Fruit fly (Drosophila melanogaster) whole organism, embryonic: ENCODE results near the gene rdhB.
A peak's percentile ranks its signal among the peaks of the same experiment; 100 is the strongest.

Experiments
- Atf6 ChIP-seq: fragments of 200-800 bp; sonication (Bioruptor generic); IDR thresholded peaks from 2 replicates; pipeline ENCODE4 v1.3.6; 2022; ENCODE audit warnings: missing biosample characterization, missing genetic modification characterization
- CG11695 ChIP-seq: fragments of 200-800 bp; sonication (Bioruptor generic); IDR thresholded peaks from 3 replicates; pipeline ENCODE4 v1.3.6; 2022; ENCODE audit warnings: missing biosample characterization, missing genetic modification characterization
- CG1233 ChIP-seq: fragments of 200-800 bp; sonication (Bioruptor generic); optimal IDR thresholded peaks from 4 replicates; lab custom pipeline; 2018; ENCODE audit warnings: missing biosample characterization, mild to moderate bottlenecking, missing genetic modification characterization
- CG13624 ChIP-seq: fragments of 200-800 bp; sonication (Bioruptor generic); optimal IDR thresholded peaks from 2 replicates; lab custom pipeline; 2016; ENCODE audit warnings: missing biosample characterization, missing genetic modification characterization
- CG15073 ChIP-seq: fragments of 200-800 bp; sonication (Bioruptor generic); optimal IDR thresholded peaks from 2 replicates; lab custom pipeline; 2016; ENCODE audit warnings: missing biosample characterization, missing genetic modification characterization
- CG17359 ChIP-seq: fragments of 200-800 bp; sonication (Bioruptor generic); optimal IDR thresholded peaks from 3 replicates; lab custom pipeline; 2018; ENCODE audit warnings: missing biosample characterization, mild to moderate bottlenecking, missing genetic modification characterization, moderate library complexity
- CG17802 ChIP-seq: fragments of 200-800 bp; sonication (Bioruptor generic); optimal IDR thresholded peaks from 2 replicates; lab custom pipeline; 2018; ENCODE audit warnings: missing biosample characterization, mild to moderate bottlenecking, missing genetic modification characterization, moderate library complexity
- CG2116 ChIP-seq: fragments of 200-800 bp; sonication (Bioruptor generic); optimal IDR thresholded peaks from 3 replicates; lab custom pipeline; 2018; ENCODE audit warnings: missing biosample characterization, mild to moderate bottlenecking, missing genetic modification characterization
- CG2889 ChIP-seq: fragments of 200-800 bp; sonication (Bioruptor generic); IDR thresholded peaks from 3 replicates; pipeline ENCODE4 v1.3.6; 2022; ENCODE audit warnings: missing biosample characterization, missing genetic modification characterization
- CG31224 ChIP-seq: fragments of 200-800 bp; sonication (Bioruptor generic); IDR thresholded peaks from 2 replicates; pipeline ENCODE4 v1.3.6; 2022; ENCODE audit warnings: missing biosample characterization, missing genetic modification characterization
- CG32772 ChIP-seq: fragments of 200-800 bp; sonication (Bioruptor generic); IDR thresholded peaks from 2 replicates; pipeline ENCODE4 v1.3.6; 2022; ENCODE audit warnings: missing biosample characterization, missing genetic modification characterization
- CG3838 ChIP-seq: fragments of 200-800 bp; sonication (Bioruptor generic); optimal IDR thresholded peaks from 3 replicates; lab custom pipeline; 2016; ENCODE audit warnings: missing biosample characterization, missing genetic modification characterization
- CG3995 ChIP-seq: fragments of 200-800 bp; sonication (Bioruptor generic); optimal IDR thresholded peaks from 3 replicates; lab custom pipeline; 2016; ENCODE audit warnings: missing biosample characterization, missing genetic modification characterization
- CG4360 ChIP-seq: fragments of 200-800 bp; sonication (Bioruptor generic); IDR thresholded peaks from 2 replicates; pipeline ENCODE4 v1.3.6; 2022; ENCODE audit warnings: missing biosample characterization, missing genetic modification characterization
- CG4424 ChIP-seq: fragments of 200-800 bp; sonication (Bioruptor generic); optimal IDR thresholded peaks from 3 replicates; lab custom pipeline; 2016; ENCODE audit warnings: missing biosample characterization, missing genetic modification characterization
- CG4617 ChIP-seq: fragments of 200-800 bp; sonication (Bioruptor generic); optimal IDR thresholded peaks from 3 replicates; lab custom pipeline; 2016; ENCODE audit warnings: missing biosample characterization, missing genetic modification characterization, borderline replicate concordance
- CG6683 ChIP-seq: fragments of 200-800 bp; sonication (Bioruptor generic); optimal IDR thresholded peaks from 2 replicates; lab custom pipeline; 2017; ENCODE audit warnings: missing biosample characterization, mild to moderate bottlenecking, missing genetic modification characterization, missing genetic modification reagents
- CG9609 ChIP-seq: fragments of 200-800 bp; sonication (Bioruptor generic); optimal IDR thresholded peaks from 3 replicates; lab custom pipeline; 2016; ENCODE audit warnings: missing biosample characterization, missing genetic modification characterization
- CG9932 ChIP-seq: fragments of 200-800 bp; sonication (Bioruptor generic); IDR thresholded peaks from 2 replicates; pipeline ENCODE4 v1.3.6; 2022; ENCODE audit warnings: missing biosample characterization, missing genetic modification characterization
- D ChIP-seq, 2 experiments: fragments of 200-800 bp in 1 of 2; fragments of >200 bp in 1 of 2; sonication (Bioruptor generic) in 1 of 2; optimal IDR thresholded peaks; 2 replicates in 1 of 2; 3 replicates in 1 of 2; lab custom pipeline; 2017; ENCODE audit warnings: mild to moderate bottlenecking in 1 of 2, missing biosample characterization in 1 of 2, missing genetic modification characterization in 1 of 2, missing genetic modification reagents in 1 of 2
- Hr39 ChIP-seq: fragments of >200 bp; optimal IDR thresholded peaks from 2 replicates; lab custom pipeline; 2017
- Jarid2 ChIP-seq: fragments of 200-800 bp; sonication (Bioruptor generic); optimal IDR thresholded peaks from 3 replicates; lab custom pipeline; 2017; ENCODE audit warnings: mild to moderate bottlenecking, missing biosample characterization, missing genetic modification reagents, missing genetic modification characterization
- MESR4 ChIP-seq: fragments of 200-800 bp; sonication (Bioruptor generic); optimal IDR thresholded peaks from 2 replicates; lab custom pipeline; 2018; ENCODE audit warnings: missing biosample characterization, mild to moderate bottlenecking, missing genetic modification characterization, moderate library complexity
- Meics ChIP-seq: fragments of 200-800 bp; sonication (Bioruptor generic); optimal IDR thresholded peaks from 2 replicates; lab custom pipeline; 2017; ENCODE audit warnings: missing biosample characterization, mild to moderate bottlenecking, missing genetic modification characterization
- NC2β ChIP-seq: fragments of 200-800 bp; sonication (Bioruptor generic); optimal IDR thresholded peaks from 2 replicates; lab custom pipeline; 2016; ENCODE audit warnings: missing biosample characterization, missing genetic modification characterization
- Sox102F ChIP-seq: fragments of 200-800 bp; sonication (Bioruptor generic); optimal IDR thresholded peaks from 2 replicates; lab custom pipeline; 2018; ENCODE audit warnings: missing biosample characterization, mild to moderate bottlenecking, missing genetic modification characterization, moderate library complexity
- Sry-β ChIP-seq: fragments of 200-800 bp; sonication (Bioruptor generic); optimal IDR thresholded peaks from 2 replicates; lab custom pipeline; 2018; ENCODE audit warnings: missing biosample characterization, mild to moderate bottlenecking, missing genetic modification characterization, moderate library complexity
- Sry-δ ChIP-seq: fragments of 200-800 bp; sonication (Bioruptor generic); optimal IDR thresholded peaks from 2 replicates; lab custom pipeline; 2016; ENCODE audit warnings: missing biosample characterization, missing genetic modification characterization
- Stat92E ChIP-seq, 3 experiments: fragments of >200 bp in 2 of 3; fragments of 200-800 bp in 1 of 3; sonication (Bioruptor generic) in 1 of 3; optimal IDR thresholded peaks; 2 replicates each; lab custom pipeline; 2017 to 2019; ENCODE audit warnings: missing biosample characterization in 3 of 3, missing genetic modification characterization in 3 of 3, mild to moderate bottlenecking in 1 of 3, moderate library complexity in 1 of 3
- ara ChIP-seq: fragments of 200-800 bp; sonication (Bioruptor generic); IDR thresholded peaks from 2 replicates; pipeline ENCODE4 v1.3.6; 2022; ENCODE audit warnings: missing biosample characterization, missing genetic modification characterization
- cad ChIP-seq: fragments of >200 bp; optimal IDR thresholded peaks from 2 replicates; lab custom pipeline; 2017; ENCODE audit warnings: missing biosample characterization, missing genetic modification characterization
- corto ChIP-seq: fragments of 200-800 bp; sonication (Bioruptor generic); optimal IDR thresholded peaks from 2 replicates; lab custom pipeline; 2016; ENCODE audit warnings: missing biosample characterization, mild to moderate bottlenecking, missing genetic modification characterization, moderate library complexity
- crol ChIP-seq: fragments of 200-800 bp; sonication (Bioruptor generic); IDR thresholded peaks from 2 replicates; pipeline ENCODE4 v1.3.6; 2022; ENCODE audit warnings: missing biosample characterization, missing genetic modification characterization
- dmrt99B ChIP-seq: fragments of 200-800 bp; sonication (Bioruptor generic); optimal IDR thresholded peaks from 2 replicates; lab custom pipeline; 2018; ENCODE audit warnings: missing biosample characterization, mild to moderate bottlenecking, missing genetic modification characterization, moderate library complexity
- gcm2 ChIP-seq: fragments of 200-800 bp; sonication (Bioruptor generic); optimal IDR thresholded peaks from 2 replicates; lab custom pipeline; 2016; ENCODE audit warnings: missing biosample characterization, missing genetic modification characterization
- gro ChIP-seq: fragments of 200-800 bp; sonication (Bioruptor generic); optimal IDR thresholded peaks from 2 replicates; lab custom pipeline; 2016; ENCODE audit warnings: missing biosample characterization, missing genetic modification characterization
- ham ChIP-seq: fragments of 200-800 bp; sonication (Bioruptor generic); IDR thresholded peaks from 2 replicates; pipeline ENCODE4 v1.3.6; 2022; ENCODE audit warnings: missing biosample characterization, missing genetic modification characterization
- hbn ChIP-seq: fragments of 200-800 bp; sonication (Bioruptor generic); IDR thresholded peaks from 2 replicates; pipeline ENCODE4 v1.3.6; 2022; ENCODE audit warnings: missing biosample characterization, missing genetic modification characterization; ENCODE audit not compliant: partially characterized antibody
- inv ChIP-seq: fragments of 200-800 bp; sonication (Bioruptor generic); IDR thresholded peaks from 2 replicates; pipeline ENCODE4 v1.3.6; 2022; ENCODE audit warnings: missing biosample characterization, missing genetic modification characterization; ENCODE audit not compliant: partially characterized antibody
- jigr1 ChIP-seq: fragments of 200-800 bp; sonication (Bioruptor generic); IDR thresholded peaks from 3 replicates; pipeline ENCODE4 v1.3.6; 2022; ENCODE audit warnings: missing biosample characterization, missing genetic modification characterization
- kni ChIP-seq: fragments of 200-800 bp; sonication (Bioruptor generic); optimal IDR thresholded peaks from 3 replicates; lab custom pipeline; 2017; ENCODE audit warnings: mild to moderate bottlenecking, missing biosample characterization, missing genetic modification reagents, missing genetic modification characterization
- lola ChIP-seq, 3 experiments: fragments of >200 bp in 2 of 3; fragments of 200-800 bp in 1 of 3; sonication (Bioruptor generic) in 1 of 3; optimal IDR thresholded peaks; 2 replicates each; lab custom pipeline; 2017 to 2019; ENCODE audit warnings: missing biosample characterization in 3 of 3, missing genetic modification characterization in 3 of 3, mild to moderate bottlenecking in 1 of 3, moderate library complexity in 1 of 3
- nau ChIP-seq: fragments of 200-800 bp; sonication (Bioruptor generic); optimal IDR thresholded peaks from 3 replicates; lab custom pipeline; 2017; ENCODE audit warnings: missing biosample characterization, mild to moderate bottlenecking, missing genetic modification characterization, missing genetic modification reagents
- nom ChIP-seq: fragments of 200-800 bp; sonication (Bioruptor generic); optimal IDR thresholded peaks from 2 replicates; lab custom pipeline; 2017; ENCODE audit warnings: missing biosample characterization, missing genetic modification characterization, mild to moderate bottlenecking, moderate library complexity, missing genetic modification reagents
- onecut ChIP-seq: fragments of 200-800 bp; sonication (Bioruptor generic); IDR thresholded peaks from 2 replicates; pipeline ENCODE4 v1.3.6; 2022; ENCODE audit warnings: missing biosample characterization, missing genetic modification characterization
- pnt ChIP-seq: fragments of 200-800 bp; sonication (Bioruptor generic); optimal IDR thresholded peaks from 3 replicates; lab custom pipeline; 2016; ENCODE audit warnings: missing biosample characterization, missing genetic modification characterization
- seq ChIP-seq: fragments of 200-800 bp; sonication (Bioruptor generic); IDR thresholded peaks from 2 replicates; pipeline ENCODE4 v1.3.6; 2022; ENCODE audit warnings: missing biosample characterization, missing genetic modification characterization
- sr ChIP-seq: fragments of 200-800 bp; sonication (Bioruptor generic); IDR thresholded peaks from 3 replicates; pipeline ENCODE4 v1.3.6; 2022; ENCODE audit warnings: missing biosample characterization, missing genetic modification characterization
- stc ChIP-seq: fragments of 200-800 bp; sonication (Bioruptor generic); IDR thresholded peaks from 2 replicates; pipeline ENCODE4 v1.3.6; 2022; ENCODE audit warnings: missing biosample characterization, missing genetic modification characterization
- unc-4 ChIP-seq: fragments of 200-800 bp; sonication (Bioruptor generic); IDR thresholded peaks from 2 replicates; pipeline ENCODE4 v1.3.6; 2022; ENCODE audit warnings: missing biosample characterization, missing genetic modification characterization; ENCODE audit not compliant: partially characterized antibody

The rdhB gene

dm6 chr3R:22358810-22359209 lies 7.3 kb downstream of the rdhB start (continued):
- no peak for TF ChIP-seq inv (GFP tag; lab: Robert Waterston, UW)
- TF ChIP-seq onecut (GFP tag; lab: Robert Waterston, UW), result peak; percentile 38
- TF ChIP-seq CG9932 (GFP tag; lab: Robert Waterston, UW), result no peak
- no peak for TF ChIP-seq Hr39
- TF ChIP-seq Stat92E (GFP tag; optimal IDR thresholded peaks at IDR 0.05; lab: Kevin White, UChicago), result peak in 1 of 3 experiments; percentile 15
- no peak for TF ChIP-seq cad
- peak; percentile 76 for TF ChIP-seq Sox102F (GFP tag; lab: Kevin White, UChicago)
- peak; percentile 53 for TF ChIP-seq CG3838
- peak; percentile 73 for TF ChIP-seq CG4424 (GFP tag; lab: Kevin White, UChicago)
- peak; percentile 61; the same call in 1 of the 2 replicates for TF ChIP-seq CG4360 (GFP tag; lab: Robert Waterston, UW)
- peak; percentile 32 for TF ChIP-seq Jarid2 (GFP tag; lab: Kevin White, UChicago)
- no peak for TF ChIP-seq CG3995
- peak; percentile 86 for TF ChIP-seq nau (GFP tag; lab: Kevin White, UChicago)
- TF ChIP-seq D (optimal IDR thresholded peaks at IDR 0.05; lab: Kevin White, UChicago), result no peak
- peak; percentile 82 for TF ChIP-seq D (GFP tag; optimal IDR thresholded peaks at IDR 0.05; lab: Kevin White, UChicago)
- TF ChIP-seq Sry-β, result peak; percentile 42
- peak; percentile 32; the same call in 1 of the 2 replicates for TF ChIP-seq CG31224 (GFP tag; lab: Robert Waterston, UW)
- peak; percentile 82 for TF ChIP-seq NC2β (GFP tag; lab: Kevin White, UChicago)
- no peak for TF ChIP-seq crol
- TF ChIP-seq corto (GFP tag; lab: Kevin White, UChicago), result no peak
- no peak for TF ChIP-seq CG32772
- peak; percentile 46 for TF ChIP-seq CG2116
- TF ChIP-seq CG6683 (GFP tag; lab: Kevin White, UChicago), result peak; percentile 38
- TF ChIP-seq stc, result peak; percentile 62
- no peak for TF ChIP-seq ham (GFP tag; lab: Robert Waterston, UW)
- TF ChIP-seq kni (GFP tag; lab: Kevin White, UChicago), result peak; percentile 78
- peak; percentile 27 for TF ChIP-seq CG13624 (GFP tag; lab: Kevin White, UChicago)
- no peak for TF ChIP-seq hbn (GFP tag; lab: Robert Waterston, UW)
- peak; percentile 63 for TF ChIP-seq CG17802 (tag; lab: Kevin White, UChicago)
- TF ChIP-seq CG1233, result peak; percentile 83
- TF ChIP-seq pnt (GFP tag; lab: Kevin White, UChicago), result peak; percentile 36
- TF ChIP-seq nom, result peak; percentile 44
- TF ChIP-seq Sry-δ, result peak; percentile 32
- peak; percentile 90 for TF ChIP-seq CG17359 (tag; lab: Kevin White, UChicago)
- TF ChIP-seq gro (GFP tag; lab: Kevin White, UChicago), result peak; percentile 20
- peak; percentile 54; the same call in 1 of the 2 replicates for TF ChIP-seq seq (GFP tag; lab: Robert Waterston, UW)
- no peak for TF ChIP-seq jigr1
- TF ChIP-seq ara, result peak; percentile 85
- TF ChIP-seq CG2889, result peak; percentile 49; the same call in 1 of the 3 replicates
- peak; percentile 52 for TF ChIP-seq Meics (GFP tag; lab: Kevin White, UChicago)
- TF ChIP-seq MESR4 (GFP tag; lab: Kevin White, UChicago), result no peak
- TF ChIP-seq unc-4 (GFP tag; lab: Robert Waterston, UW), result no peak
- peak in 1 of 3 experiments; percentile 77 for TF ChIP-seq lola (GFP tag; optimal IDR thresholded peaks at IDR 0.05; lab: Kevin White, UChicago)
- peak; percentile 10 for TF ChIP-seq CG15073
- no peak for TF ChIP-seq CG4617 (GFP tag; lab: Kevin White, UChicago)
- peak; percentile 32 for TF ChIP-seq gcm2 (GFP tag; lab: Kevin White, UChicago)
- TF ChIP-seq sr, result peak; percentile 22; the same call in 1 of the 3 replicates
- TF ChIP-seq Atf6 (GFP tag; lab: Robert Waterston, UW), result peak; percentile 34; the same call in 1 of the 2 replicates
- TF ChIP-seq dmrt99B (tag; lab: Kevin White, UChicago), result peak; percentile 62
- TF ChIP-seq CG11695 (GFP tag; lab: Robert Waterston, UW), result peak; percentile 85
- TF ChIP-seq CG9609 (GFP tag; lab: Kevin White, UChicago), result peak; percentile 23
